Worm (Caenorhabditis elegans): ENCODE measurements around the gene rfk-1.

ce11 chrIV:10420440-10420839 is 11.2 kb upstream of the rfk-1 start:
- TF ChIP-seq unc-62 (GFP tag; optimal IDR thresholded peaks at IDR 0.05) (no peak), ceh-43 (GFP tag; optimal IDR thresholded peaks at IDR 0.05) (no peak), nhr-237 (tag; optimal IDR thresholded peaks at IDR 0.05) (no peak), ham-2 (GFP tag; optimal IDR thresholded peaks at IDR 0.05) (no peak), nhr-12 (tag; optimal IDR thresholded peaks at IDR 0.05) (no peak), drap-1 (GFP tag; optimal IDR thresholded peaks at IDR 0.05) (no peak), snpc-4 (tag; optimal IDR thresholded peaks at IDR 0.05) (no peak), mep-1 (tag; optimal IDR thresholded peaks at IDR 0.05) (no peak)

All from whole organism, mixed stage, embryonic.